Worm (Caenorhabditis elegans): ENCODE data around the gene gtap-2.

DNA sequence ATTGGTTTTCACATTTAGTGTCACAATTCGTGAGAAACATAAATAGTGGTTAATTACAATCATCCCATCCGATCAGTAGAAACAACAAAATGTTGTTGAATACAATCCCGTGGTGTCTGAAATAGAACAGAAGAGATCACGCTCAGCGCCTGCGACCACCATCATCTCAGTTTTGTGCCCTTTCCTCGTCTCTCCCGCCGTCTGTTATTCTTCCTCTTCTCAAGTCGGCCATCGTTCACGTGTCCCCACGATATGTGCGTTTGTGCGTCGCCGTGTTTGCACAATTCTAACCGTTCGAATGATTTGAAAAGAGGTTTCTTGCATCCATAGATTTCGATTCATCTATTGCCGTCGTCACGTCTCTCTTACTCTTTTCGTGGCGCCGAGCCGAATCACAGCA is 10.4 kb downstream of the gtap-2 start, which contains the start of gene panl-3:
- TF ChIP-seq egl-27 (tag; optimal IDR thresholded peaks at IDR 0.05) (no peak), elt-1 (tag; optimal IDR thresholded peaks at IDR 0.05) (no peak), unc-55 (GFP tag; optimal IDR thresholded peaks at IDR 0.05) (peak; percentile 56), skn-1 (tag; optimal IDR thresholded peaks at IDR 0.05) (no peak), unc-39 (tag; optimal IDR thresholded peaks at IDR 0.05) (no peak), snpc-4 (tag; optimal IDR thresholded peaks at IDR 0.05) (no peak), unc-62 (GFP tag; optimal IDR thresholded peaks at IDR 0.05) (no peak), nhr-11 (tag; optimal IDR thresholded peaks at IDR 0.05) (no peak), nhr-6 (tag; optimal IDR thresholded peaks at IDR 0.05) (no peak), ztf-11 (tag; optimal IDR thresholded peaks at IDR 0.05) (no peak), mab-5 (tag; optimal IDR thresholded peaks at IDR 0.05) (no peak), R02D3.7 (tag; optimal IDR thresholded peaks at IDR 0.05) (no peak), lin-11 (tag; optimal IDR thresholded peaks at IDR 0.05) (peak; percentile 41), mdl-1 (tag; optimal IDR thresholded peaks at IDR 0.05) (peak in 1 of 2 experiments; percentile 79)

Data from whole organism, L2 larva.